Fruit fly (Drosophila melanogaster): ENCODE data around the gene CG16781.

Gene CG16781

DNA sequence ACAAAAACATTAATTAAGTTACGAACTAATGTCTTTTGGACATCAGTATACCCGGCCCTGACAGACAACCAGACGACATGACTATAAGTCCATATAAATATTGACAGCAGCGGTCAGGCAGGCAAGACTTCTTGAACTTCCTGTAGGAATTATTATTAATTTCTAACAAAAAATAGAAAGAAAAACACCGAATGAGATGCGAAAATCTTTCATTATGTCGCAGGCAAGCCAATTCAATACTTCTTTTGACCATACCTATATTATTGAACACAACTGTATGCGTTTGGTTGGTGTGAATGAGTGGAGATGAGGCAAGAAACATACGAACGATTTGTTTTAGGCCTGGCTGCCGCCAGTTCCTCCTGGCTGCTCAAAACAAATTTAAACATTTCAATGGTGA, 38.9 kb downstream of the CG16781 start (continued):
- TF ChIP-seq psq (GFP tag; optimal IDR thresholded peaks at IDR 0.05) (peak; percentile 33), unpg (GFP tag; optimal IDR thresholded peaks at IDR 0.05) (peak; percentile 92), sens-2 (GFP tag; IDR thresholded peaks at IDR 0.05) (peak; percentile 73), CG11093 (GFP tag; IDR thresholded peaks at IDR 0.05) (peak; percentile 74), CG4360 (GFP tag; IDR thresholded peaks at IDR 0.05) (peak; percentile 53; the same call in 1 of the 2 replicates), pan (optimal IDR thresholded peaks at IDR 0.05) (no peak), pan (GFP tag; optimal IDR thresholded peaks at IDR 0.05 in 1 of 2, IDR thresholded peaks at IDR 0.05 in 1 of 2) (peak in 1 of 2 experiments; percentile 89), CG6683 (GFP tag; optimal IDR thresholded peaks at IDR 0.05) (peak; percentile 32), Meics (GFP tag; optimal IDR thresholded peaks at IDR 0.05) (peak; percentile 72), chn (GFP tag; optimal IDR thresholded peaks at IDR 0.05) (peak; percentile 66), fd96Cb (tag; optimal IDR thresholded peaks at IDR 0.05) (peak; percentile 83), C15 (GFP tag; IDR thresholded peaks at IDR 0.05) (0 out of 3 replicates have a peak, but pooled peaks have one; percentile 57), odd (GFP tag; optimal IDR thresholded peaks at IDR 0.05) (peak; percentile 78), sima (GFP tag; optimal IDR thresholded peaks at IDR 0.05) (no peak), pnt (GFP tag; optimal IDR thresholded peaks at IDR 0.05) (peak; percentile 73), CG18619 (GFP tag; optimal IDR thresholded peaks at IDR 0.05) (peak; percentile 69), cwo (GFP tag; optimal IDR thresholded peaks at IDR 0.05) (peak; percentile 65), CG2116 (GFP tag; optimal IDR thresholded peaks at IDR 0.05) (peak; percentile 46), D (optimal IDR thresholded peaks at IDR 0.05) (no peak), D (GFP tag; optimal IDR thresholded peaks at IDR 0.05) (peak; percentile 65), gsb-n (tag; optimal IDR thresholded peaks at IDR 0.05) (peak; percentile 77), CG7357 (GFP tag; IDR thresholded peaks at IDR 0.05) (peak; percentile 66; the same call in 2 of the 3 replicates), Oaz (GFP tag; IDR thresholded peaks at IDR 0.05) (peak; percentile 79), ttk (GFP tag; IDR thresholded peaks at IDR 0.05) (peak; percentile 81), HmgD (GFP tag; optimal IDR thresholded peaks at IDR 0.05) (no peak), Hr3 (GFP tag; optimal IDR thresholded peaks at IDR 0.05) (peak; percentile 79), Vsx1 (GFP tag; optimal IDR thresholded peaks at IDR 0.05) (peak; percentile 66), Ets65A (GFP tag) (peak; percentile 30), CG18764 (GFP tag; optimal IDR thresholded peaks at IDR 0.05) (peak; percentile 44), Stat92E (GFP tag; optimal IDR thresholded peaks at IDR 0.05) (no peak), Deaf1 (tag; optimal IDR thresholded peaks at IDR 0.05) (peak; percentile 52), Drgx (GFP tag; IDR thresholded peaks at IDR 0.05) (peak; percentile 57), CG17568 (GFP tag; optimal IDR thresholded peaks at IDR 0.05) (peak; percentile 76), pb (GFP tag; optimal IDR thresholded peaks at IDR 0.05) (no peak), Scr (GFP tag; IDR thresholded peaks at IDR 0.05; ENCODE audit: partially characterized antibody) (no peak), her (GFP tag; optimal IDR thresholded peaks at IDR 0.05) (peak; percentile 55), ase (GFP tag; IDR thresholded peaks at IDR 0.05) (peak; percentile 74; the same call in 2 of the 3 replicates), ro (GFP tag; IDR thresholded peaks at IDR 0.05) (peak; percentile 63), Xbp1 (GFP tag; optimal IDR thresholded peaks at IDR 0.05) (peak; percentile 86), Hmr (GFP tag; optimal IDR thresholded peaks at IDR 0.05) (peak; percentile 78), Sox100B (GFP tag; optimal IDR thresholded peaks at IDR 0.05) (peak; percentile 70), bowl (GFP tag; IDR thresholded peaks at IDR 0.05) (peak; percentile 67; the same call in 1 of the 2 replicates), tll (GFP tag; optimal IDR thresholded peaks at IDR 0.05) (no peak), CG6689 (GFP tag; IDR thresholded peaks at IDR 0.05) (peak; percentile 85), oc (tag; optimal IDR thresholded peaks at IDR 0.05) (peak; percentile 83), vfl (GFP tag; optimal IDR thresholded peaks at IDR 0.05) (peak; percentile 74), Rx (GFP tag; IDR thresholded peaks at IDR 0.05) (peak; percentile 73), ab (GFP tag; optimal IDR thresholded peaks at IDR 0.05) (peak; percentile 46), CG12391 (tag; optimal IDR thresholded peaks at IDR 0.05) (peak; percentile 84), CG14667 (GFP tag; IDR thresholded peaks at IDR 0.05) (peak; percentile 67), BtbVII (GFP tag; optimal IDR thresholded peaks at IDR 0.05) (peak; percentile 71)
